Fruit fly (Drosophila melanogaster): ENCODE measurements around the gene mRpL47.

The mRpL47 gene

DNA sequence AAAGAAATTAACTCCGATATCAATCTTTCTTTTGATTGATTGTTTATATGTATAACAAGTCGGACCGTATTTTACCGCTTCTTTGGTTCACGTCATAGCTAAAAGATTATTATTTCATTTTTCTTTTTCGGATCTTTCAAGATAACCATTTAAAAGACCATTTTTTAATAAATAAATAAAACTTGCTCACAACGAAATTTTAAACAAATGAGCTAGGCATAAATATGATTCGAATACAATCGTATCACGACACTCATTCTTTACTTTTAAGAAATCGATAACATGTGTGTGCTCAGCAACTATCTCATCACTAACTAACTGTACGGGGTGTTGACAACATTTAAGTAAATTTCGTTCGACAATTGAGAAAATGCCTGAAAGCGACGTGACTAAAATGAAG lies 11.4 kb downstream of the mRpL47 start, which contains the start of gene CG8149 (continued):
- TF ChIP-seq CG1603 (tag; optimal IDR thresholded peaks at IDR 0.05) (peak; percentile 35), CG7839 (tag; optimal IDR thresholded peaks at IDR 0.05) (no peak), ro (GFP tag; IDR thresholded peaks at IDR 0.05) (no peak), kah (GFP tag; optimal IDR thresholded peaks at IDR 0.05) (no peak), pnt (GFP tag; optimal IDR thresholded peaks at IDR 0.05) (no peak), CG17612 (GFP tag; IDR thresholded peaks at IDR 0.05) (no peak), ab (GFP tag; optimal IDR thresholded peaks at IDR 0.05) (no peak), NC2α (GFP tag; optimal IDR thresholded peaks at IDR 0.05) (no peak), CG15011 (GFP tag; optimal IDR thresholded peaks at IDR 0.05) (no peak), NC2β (GFP tag; optimal IDR thresholded peaks at IDR 0.05) (no peak), MESR4 (GFP tag; optimal IDR thresholded peaks at IDR 0.05) (peak; percentile 76), nerfin-2 (GFP tag; IDR thresholded peaks at IDR 0.05; ENCODE audit: partially characterized antibody) (peak; percentile 83), Nf-YB (GFP tag; optimal IDR thresholded peaks at IDR 0.05) (no peak), CG3065 (GFP tag; optimal IDR thresholded peaks at IDR 0.05) (no peak), gro (GFP tag; optimal IDR thresholded peaks at IDR 0.05) (peak; percentile 36), CG6791 (GFP tag; IDR thresholded peaks at IDR 0.05; ENCODE audit: partially characterized antibody) (peak; percentile 93), CG33557 (GFP tag; optimal IDR thresholded peaks at IDR 0.05) (no peak), br (optimal IDR thresholded peaks at IDR 0.05) (no peak), Hr51 (GFP tag; optimal IDR thresholded peaks at IDR 0.05) (no peak), Chrac-16 (GFP tag; optimal IDR thresholded peaks at IDR 0.05) (no peak), Bgb (GFP tag; IDR thresholded peaks at IDR 0.05; ENCODE audit: partially characterized antibody) (peak; percentile 95), E2f2 (GFP tag; IDR thresholded peaks at IDR 0.05) (peak; percentile 75), btn (GFP tag; optimal IDR thresholded peaks at IDR 0.05) (no peak), CG17802 (tag; optimal IDR thresholded peaks at IDR 0.05) (no peak), CG8388 (GFP tag; optimal IDR thresholded peaks at IDR 0.05) (no peak), CG17328 (GFP tag; IDR thresholded peaks at IDR 0.05) (no peak), CG4707 (GFP tag; optimal IDR thresholded peaks at IDR 0.05) (no peak), CG10267 (tag; optimal IDR thresholded peaks at IDR 0.05) (peak; percentile 72), CG31224 (GFP tag; IDR thresholded peaks at IDR 0.05) (no peak), cas (GFP tag; IDR thresholded peaks at IDR 0.05) (no peak), CG13424 (tag; optimal IDR thresholded peaks at IDR 0.05) (peak; percentile 44), CG31365 (tag; optimal IDR thresholded peaks at IDR 0.05) (no peak), ttk (GFP tag; IDR thresholded peaks at IDR 0.05) (no peak), CG14050 (GFP tag; IDR thresholded peaks at IDR 0.05) (no peak), TFAM (GFP tag; optimal IDR thresholded peaks at IDR 0.05) (no peak), bsh (GFP tag; optimal IDR thresholded peaks at IDR 0.05) (no peak), CG2889 (GFP tag; IDR thresholded peaks at IDR 0.05) (no peak), CkIIα-i1 (GFP tag; IDR thresholded peaks at IDR 0.05) (no peak), tx (GFP tag; optimal IDR thresholded peaks at IDR 0.05) (no peak), klu (GFP tag; IDR thresholded peaks at IDR 0.05) (no peak), Awh (GFP tag; IDR thresholded peaks at IDR 0.05) (no peak), pum (GFP tag; optimal IDR thresholded peaks at IDR 0.05) (no peak), CG2678 (tag; optimal IDR thresholded peaks at IDR 0.05) (no peak), mam (GFP tag; optimal IDR thresholded peaks at IDR 0.05) (peak; percentile 37), PHDP (tag; optimal IDR thresholded peaks at IDR 0.05) (peak; percentile 41), stc (GFP tag; IDR thresholded peaks at IDR 0.05) (no peak), cad (GFP tag; optimal IDR thresholded peaks at IDR 0.05) (no peak), tna (GFP tag; IDR thresholded peaks at IDR 0.05; ENCODE audit: partially characterized antibody) (peak; percentile 76), hb (GFP tag; IDR thresholded peaks at IDR 0.05; ENCODE audit: partially characterized antibody) (peak; percentile 86), CG7963 (GFP tag; IDR thresholded peaks at IDR 0.05; ENCODE audit: partially characterized antibody) (peak; percentile 82), CG30403 (GFP tag; optimal IDR thresholded peaks at IDR 0.05) (peak; percentile 13), CG32532 (GFP tag; IDR thresholded peaks at IDR 0.05) (no peak)
